Worm (Caenorhabditis elegans): ENCODE measurements around the gene W01G7.4.

W01G7.4 gene

DNA sequence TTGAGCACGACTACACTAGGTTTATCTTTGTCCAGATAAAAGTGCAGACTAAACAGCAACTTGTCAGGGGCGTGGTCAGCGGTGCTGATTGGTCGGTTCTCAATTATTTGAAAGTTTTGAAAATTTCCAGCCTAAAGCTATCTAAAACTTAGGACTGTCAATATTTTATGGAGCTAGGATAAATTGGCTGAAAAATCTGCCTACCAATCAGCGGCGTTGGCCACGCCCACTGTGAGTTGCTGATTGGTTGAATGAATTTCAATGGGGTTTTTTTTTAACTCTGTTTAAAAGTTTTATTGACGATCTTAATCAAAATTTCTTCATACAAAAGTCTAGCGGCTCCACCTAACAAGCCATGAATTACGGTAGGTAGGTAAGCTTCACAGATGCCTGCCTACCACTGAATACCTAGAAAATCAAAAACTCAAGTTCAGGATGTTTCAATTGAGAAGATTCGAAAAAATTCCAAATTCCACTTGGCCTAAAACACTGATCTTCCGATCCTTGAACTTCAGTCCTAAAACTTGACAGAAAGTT is 14.5 kb upstream of the W01G7.4 start:
- no peak for TF ChIP-seq unc-62 (GFP tag; optimal IDR thresholded peaks at IDR 0.05)

ce11 chrII:14046491-14046890 is 14.0 kb upstream of the W01G7.4 start:
- TF ChIP-seq unc-62 (GFP tag; optimal IDR thresholded peaks at IDR 0.05) = no peak

DNA sequence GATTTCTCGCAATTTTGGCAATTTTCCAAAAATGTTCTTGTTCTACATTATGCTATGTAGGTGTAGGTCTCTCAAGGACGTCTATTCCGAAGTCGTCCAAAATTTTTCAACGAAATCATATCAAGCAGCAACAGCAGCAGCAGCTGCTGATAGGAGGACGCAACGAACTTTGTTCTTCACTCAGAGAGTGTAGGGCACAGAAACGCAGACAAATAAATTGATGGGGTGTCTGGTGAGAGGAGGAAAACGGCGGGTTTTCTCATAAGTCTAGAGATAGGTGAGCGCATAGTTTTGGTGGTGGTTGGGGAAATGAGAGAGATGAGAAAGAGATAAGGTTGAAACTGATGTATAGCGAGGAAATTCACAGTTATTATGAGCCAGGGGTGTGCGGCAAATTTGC is 11.4 kb upstream of the W01G7.4 start:
- TF ChIP-seq unc-62 (GFP tag; optimal IDR thresholded peaks at IDR 0.05) = no peak

DNA sequence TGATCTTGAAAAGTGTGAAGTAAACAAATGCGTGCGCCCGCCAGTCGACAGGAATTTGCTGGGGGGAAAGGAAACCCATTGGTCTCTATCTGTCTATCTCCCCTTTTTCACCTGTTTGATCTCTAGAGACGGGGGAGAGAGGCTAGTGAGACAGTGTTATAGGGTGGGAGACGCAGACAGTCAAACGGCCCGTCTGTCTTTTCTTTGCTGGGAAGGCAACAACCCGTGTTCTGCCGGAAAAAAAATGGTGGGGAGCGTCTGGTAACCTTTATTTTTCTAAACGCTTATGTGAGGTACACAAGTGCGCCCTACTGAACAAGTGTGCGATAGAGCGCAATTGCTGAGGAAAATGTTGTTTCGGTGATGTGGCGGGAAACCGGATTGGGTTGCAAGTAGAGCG is 10.0 kb upstream of the W01G7.4 start:
- TF ChIP-seq unc-62 (GFP tag; optimal IDR thresholded peaks at IDR 0.05) = no peak

DNA sequence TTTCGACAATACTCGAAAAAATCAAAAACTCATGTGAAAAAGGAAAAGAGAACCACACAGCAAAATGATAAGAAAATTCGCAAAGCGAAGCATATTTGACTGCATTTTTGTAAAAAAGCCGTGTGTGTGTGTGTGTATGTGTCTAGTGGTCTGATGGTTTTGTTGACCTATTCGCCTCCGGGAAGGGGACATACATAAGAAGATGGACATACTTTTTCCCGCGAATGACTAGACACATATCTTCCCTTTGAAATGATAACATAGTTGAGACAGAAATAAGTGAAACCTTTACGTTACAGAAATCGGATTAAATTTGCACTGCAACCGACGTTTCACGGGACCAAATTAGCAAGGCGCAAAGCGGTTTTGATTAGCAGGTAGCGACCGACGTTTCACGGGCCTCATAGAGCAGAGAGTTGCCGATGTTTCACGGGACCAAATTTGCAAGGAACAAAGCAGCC is 9.0 kb upstream of the W01G7.4 start:
- no peak for TF ChIP-seq unc-62 (GFP tag; optimal IDR thresholded peaks at IDR 0.05)

DNA sequence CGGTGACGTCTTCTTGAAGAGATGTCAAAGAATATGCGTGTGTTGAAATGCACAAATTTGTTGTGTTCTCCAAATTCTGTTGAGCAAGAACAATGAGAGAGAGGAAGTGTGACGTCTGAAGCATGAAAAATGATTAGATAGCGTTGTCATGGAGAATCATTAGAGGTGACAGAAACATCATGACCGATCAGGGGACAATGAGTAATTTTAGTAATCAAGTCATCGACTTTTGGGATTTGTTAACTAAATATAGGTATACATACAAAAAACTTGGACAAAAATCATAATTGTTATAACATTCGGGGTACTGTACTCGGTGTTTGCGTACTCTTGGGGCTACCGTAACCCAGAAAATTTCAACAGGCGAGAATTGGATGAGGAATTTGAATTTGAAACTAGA is 8.3 kb upstream of the W01G7.4 start, which contains the start of gene daf-5:
Gene daf-5 (minus strand): TSS at position 101 of the 400 bp plus-strand sequence.
- no peak for TF ChIP-seq unc-62 (GFP tag; optimal IDR thresholded peaks at IDR 0.05)

- no peak for TF ChIP-seq unc-62 (GFP tag; optimal IDR thresholded peaks at IDR 0.05)
Observed at ce11 chrII:14053141-14053540, 7.4 kb upstream of the W01G7.4 start.

ce11 chrII:14055717-14056116 is 4.8 kb upstream of the W01G7.4 start:
- TF ChIP-seq unc-62 (GFP tag; optimal IDR thresholded peaks at IDR 0.05) = no peak

DNA sequence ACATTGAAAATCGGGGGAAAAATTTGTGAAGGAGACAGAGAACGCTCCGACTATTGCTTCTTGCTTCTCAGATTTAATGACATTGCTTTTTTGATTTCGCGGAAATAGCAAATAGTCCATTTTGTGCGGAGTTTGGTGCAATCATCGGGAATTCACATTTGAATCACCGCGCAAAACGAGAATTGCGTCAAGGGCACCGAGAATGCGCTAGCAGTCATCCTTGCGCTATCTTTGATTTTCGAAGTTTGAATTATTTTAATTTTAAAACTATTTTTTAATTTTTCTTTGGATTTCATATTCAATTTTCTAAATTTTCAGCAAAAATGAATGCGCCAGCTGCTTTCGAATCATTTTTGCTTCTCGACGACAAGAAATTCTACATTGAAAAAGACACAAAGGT is 772 bp upstream of the W01G7.4 start, which contains the start of gene rpb-11:
Gene rpb-11 (plus strand): TSS at position 319 of the 400 bp plus-strand sequence.
- no peak for TF ChIP-seq unc-62 (GFP tag; optimal IDR thresholded peaks at IDR 0.05)

DNA sequence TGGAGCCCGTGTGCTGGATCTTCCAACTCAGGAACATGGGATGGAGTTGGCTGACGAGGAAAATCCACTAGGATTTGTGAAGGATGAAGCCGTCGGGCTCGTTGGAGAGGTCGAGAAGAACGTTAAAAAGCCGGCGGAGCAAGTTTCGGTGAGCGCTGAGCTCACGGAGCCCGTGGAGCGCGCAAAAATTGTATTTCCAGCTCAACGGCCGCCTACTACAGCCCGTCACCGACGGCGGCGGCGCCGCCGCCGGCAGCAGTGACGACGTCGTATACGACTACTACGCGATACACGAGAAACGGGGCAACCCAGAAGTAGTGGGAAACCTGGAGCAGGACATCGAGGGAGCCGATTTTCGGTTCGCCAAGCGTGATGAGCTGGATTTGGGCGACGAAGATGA is 346 bp downstream of the W01G7.4 start:
- no peak for TF ChIP-seq unc-62 (GFP tag; optimal IDR thresholded peaks at IDR 0.05)

- TF ChIP-seq unc-62 (GFP tag; optimal IDR thresholded peaks at IDR 0.05) = no peak
Observed at ce11 chrII:14063044-14063500, 2.5 kb downstream of the W01G7.4 start, which contains the start of gene lem-2. lem-2 (plus strand) TSS chrII:14063450.

DNA sequence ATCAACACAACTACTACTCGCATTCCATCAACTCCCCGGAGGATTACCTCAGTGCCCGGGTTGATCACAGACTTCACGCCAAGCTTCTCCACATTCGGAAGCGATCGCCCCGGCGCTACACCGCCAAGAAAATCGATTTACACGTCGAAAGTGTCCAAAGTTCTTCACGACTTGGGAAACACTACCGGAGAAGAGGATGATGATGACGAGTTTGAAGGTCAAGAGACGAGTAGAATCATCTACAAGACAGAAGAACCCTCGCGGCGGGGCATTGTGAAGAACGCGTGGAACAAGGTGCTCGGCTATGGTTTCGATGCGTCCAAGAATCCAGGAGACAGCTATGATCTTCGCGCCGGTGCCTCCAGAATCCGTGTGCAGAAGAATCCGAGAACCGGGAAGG is 3.5 kb downstream of the W01G7.4 start:
- no peak for TF ChIP-seq unc-62 (GFP tag; optimal IDR thresholded peaks at IDR 0.05)

ce11 chrII:14065486-14065885 is 4.9 kb downstream of the W01G7.4 start:
- TF ChIP-seq unc-62 (GFP tag; optimal IDR thresholded peaks at IDR 0.05) = no peak

ce11 chrII:14068607-14069006 is 8.1 kb downstream of the W01G7.4 start, which contains the start of gene xrn-1:
xrn-1 (plus strand) TSS chrII:14068907.
- no peak for TF ChIP-seq unc-62 (GFP tag; optimal IDR thresholded peaks at IDR 0.05)

- TF ChIP-seq unc-62 (GFP tag; optimal IDR thresholded peaks at IDR 0.05) = no peak
Observed at ce11 chrII:14074825-14075224, 14.3 kb downstream of the W01G7.4 start.

DNA sequence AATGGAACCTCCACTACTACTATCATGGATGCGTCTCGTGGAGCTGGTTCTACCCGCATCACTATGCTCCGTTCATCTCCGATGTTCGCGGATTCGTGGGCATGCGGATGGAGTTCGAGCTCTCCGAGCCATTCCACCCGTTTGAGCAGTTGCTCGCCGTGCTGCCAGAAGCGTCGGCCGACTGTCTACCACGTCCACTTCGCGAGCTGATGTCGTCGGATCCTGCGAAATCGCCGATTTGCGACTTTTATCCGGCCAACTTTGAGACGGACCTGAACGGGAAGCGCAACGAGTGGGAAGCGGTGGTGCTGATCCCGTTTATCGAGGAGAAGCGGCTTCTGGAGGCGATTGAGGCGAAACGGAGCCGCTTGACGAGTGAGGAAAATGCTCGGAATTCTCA is 17.3 kb downstream of the W01G7.4 start:
- no peak for TF ChIP-seq unc-62 (GFP tag; optimal IDR thresholded peaks at IDR 0.05)

ce11 chrII:14086931-14087330 is 26.4 kb downstream of the W01G7.4 start:
- TF ChIP-seq unc-62 (GFP tag; optimal IDR thresholded peaks at IDR 0.05) = no peak

Measured in whole organism, dauer.